Fruit fly (Drosophila melanogaster) whole organism, pupa: ENCODE data around the gene CG6592.

ENCODE experiments used
- CG13204 ChIP-seq: fragments of 200-800 bp; sonication (Bioruptor generic); optimal IDR thresholded peaks from 2 replicates; lab custom pipeline; 2018; ENCODE audit warnings: missing biosample characterization, mild to moderate bottlenecking, missing genetic modification characterization, moderate library complexity
- CG14655 ChIP-seq: fragments of 200-800 bp; sonication (Bioruptor generic); optimal IDR thresholded peaks from 3 replicates; lab custom pipeline; 2017; ENCODE audit warnings: mild to moderate bottlenecking, missing biosample characterization, missing genetic modification reagents, missing genetic modification characterization
- CG15710 ChIP-seq: fragments of 200-800 bp; sonication (Bioruptor generic); optimal IDR thresholded peaks from 2 replicates; lab custom pipeline; 2018; ENCODE audit warnings: missing biosample characterization, mild to moderate bottlenecking, missing genetic modification characterization, moderate library complexity
- CG17806 ChIP-seq: fragments of 200-800 bp; sonication (Bioruptor generic); optimal IDR thresholded peaks from 2 replicates; lab custom pipeline; 2018; ENCODE audit warnings: missing biosample characterization, mild to moderate bottlenecking, missing genetic modification characterization, moderate library complexity
- CG34367 ChIP-seq: fragments of 200-800 bp; sonication (Bioruptor generic); optimal IDR thresholded peaks from 2 replicates; lab custom pipeline; 2018; ENCODE audit warnings: missing biosample characterization, mild to moderate bottlenecking, missing genetic modification characterization
- CG4496 ChIP-seq: fragments of 200-800 bp; sonication (Bioruptor generic); IDR thresholded peaks from 3 replicates; pipeline ENCODE4 v1.3.6; 2022; ENCODE audit warnings: missing biosample characterization, missing genetic modification characterization
- CG9948 ChIP-seq: fragments of 200-800 bp; sonication (Bioruptor generic); optimal IDR thresholded peaks from 2 replicates; lab custom pipeline; 2018; ENCODE audit warnings: missing biosample characterization, mild to moderate bottlenecking, missing genetic modification characterization, moderate library complexity
- D1 ChIP-seq: fragments of 200-800 bp; sonication (Bioruptor generic); optimal IDR thresholded peaks from 2 replicates; lab custom pipeline; 2018; ENCODE audit warnings: missing biosample characterization, mild to moderate bottlenecking, missing genetic modification characterization, moderate library complexity
- EcR ChIP-seq: fragments of 200-800 bp; sonication (Bioruptor generic); optimal IDR thresholded peaks from 3 replicates; lab custom pipeline; 2019; ENCODE audit warnings: missing biosample characterization, missing genetic modification characterization, mild to moderate bottlenecking, moderate library complexity, missing genetic modification reagents
- Pif1B ChIP-seq: fragments of 200-800 bp; sonication (Bioruptor generic); optimal IDR thresholded peaks from 3 replicates; lab custom pipeline; 2016; ENCODE audit warnings: missing biosample characterization, missing genetic modification characterization
- fd96Ca ChIP-seq: fragments of 200-800 bp; sonication (Bioruptor generic); IDR thresholded peaks from 3 replicates; pipeline ENCODE4 v1.3.6; 2022; ENCODE audit warnings: missing biosample characterization, missing genetic modification characterization
- gl ChIP-seq: fragments of 200-800 bp; sonication (Bioruptor generic); optimal IDR thresholded peaks from 2 replicates; lab custom pipeline; 2018; ENCODE audit warnings: missing biosample characterization, mild to moderate bottlenecking, missing genetic modification characterization
- rn ChIP-seq: fragments of 200-800 bp; sonication (Bioruptor generic); IDR thresholded peaks from 2 replicates; pipeline ENCODE4 v1.3.6; 2022; ENCODE audit warnings: missing biosample characterization, missing genetic modification characterization

dm6 chr3L:6012950-6013349 is 46.5 kb upstream of the CG6592 start:
- TF ChIP-seq CG15710 (tag; lab: Kevin White, UChicago) (no peak), CG17806 (no peak), CG9948 (tag; lab: Kevin White, UChicago) (no peak), CG34367 (tag; lab: Kevin White, UChicago) (no peak), CG13204 (GFP tag; lab: Kevin White, UChicago) (no peak), D1 (no peak), EcR (GFP tag; lab: Kevin White, UChicago) (no peak), gl (tag; lab: Kevin White, UChicago) (no peak), rn (GFP tag; lab: Robert Waterston, UW) (no peak), Pif1B (GFP tag; lab: Kevin White, UChicago) (no peak), fd96Ca (GFP tag; lab: Robert Waterston, UW) (no peak), CG14655 (GFP tag; lab: Kevin White, UChicago) (no peak), CG4496 (GFP tag; lab: Robert Waterston, UW) (no peak)
